Fruit fly (Drosophila melanogaster) whole organism, embryonic: ENCODE data around the gene CG8173.

Source experiments
- ATbp ChIP-seq: fragments of 200-800 bp; sonication (Bioruptor generic); optimal IDR thresholded peaks from 2 replicates; lab custom pipeline; 2017; ENCODE audit warnings: missing biosample characterization, mild to moderate bottlenecking, missing genetic modification characterization, missing genetic modification reagents
- Abd-B ChIP-seq: fragments of 200-800 bp; sonication (Bioruptor generic); optimal IDR thresholded peaks from 2 replicates; lab custom pipeline; 2018; ENCODE audit warnings: missing biosample characterization, mild to moderate bottlenecking, missing genetic modification characterization, moderate library complexity
- Antp ChIP-seq: fragments of 200-800 bp; sonication (Bioruptor generic); optimal IDR thresholded peaks from 3 replicates; lab custom pipeline; 2016; ENCODE audit warnings: missing biosample characterization, missing genetic modification characterization
- CG10209 ChIP-seq: fragments of 200-800 bp; sonication (Bioruptor generic); optimal IDR thresholded peaks from 3 replicates; lab custom pipeline; 2017; ENCODE audit warnings: missing biosample characterization, mild to moderate bottlenecking, missing genetic modification characterization, missing genetic modification reagents
- CG1024 ChIP-seq: fragments of 200-800 bp; sonication (Bioruptor generic); IDR thresholded peaks from 2 replicates; pipeline ENCODE4 v1.3.6; 2022; ENCODE audit warnings: missing biosample characterization, missing genetic modification characterization
- CG10366 ChIP-seq: fragments of 200-800 bp; sonication (Bioruptor generic); IDR thresholded peaks from 2 replicates; pipeline ENCODE4 v1.3.6; 2022; ENCODE audit warnings: missing biosample characterization, missing genetic modification characterization
- CG12219 ChIP-seq: fragments of 200-800 bp; sonication (Bioruptor generic); optimal IDR thresholded peaks from 3 replicates; lab custom pipeline; 2018; ENCODE audit warnings: missing biosample characterization, mild to moderate bottlenecking, missing genetic modification characterization
- CG12299 ChIP-seq: fragments of 200-800 bp; sonication (Bioruptor generic); optimal IDR thresholded peaks from 2 replicates; lab custom pipeline; 2018; ENCODE audit warnings: missing biosample characterization, mild to moderate bottlenecking, missing genetic modification characterization
- CG1233 ChIP-seq: fragments of 200-800 bp; sonication (Bioruptor generic); optimal IDR thresholded peaks from 4 replicates; lab custom pipeline; 2018; ENCODE audit warnings: missing biosample characterization, mild to moderate bottlenecking, missing genetic modification characterization
- CG15073 ChIP-seq: fragments of 200-800 bp; sonication (Bioruptor generic); optimal IDR thresholded peaks from 2 replicates; lab custom pipeline; 2016; ENCODE audit warnings: missing biosample characterization, missing genetic modification characterization
- CG15269 ChIP-seq: fragments of 200-800 bp; sonication (Bioruptor generic); optimal IDR thresholded peaks from 2 replicates; lab custom pipeline; 2018; ENCODE audit warnings: missing biosample characterization, mild to moderate bottlenecking, missing genetic modification characterization, moderate library complexity
- CG16813 ChIP-seq: fragments of 200-800 bp; sonication (Bioruptor generic); IDR thresholded peaks from 3 replicates; pipeline ENCODE4 v1.3.6; 2022; ENCODE audit warnings: missing biosample characterization, missing genetic modification characterization; ENCODE audit not compliant: partially characterized antibody
- CG17385 ChIP-seq: fragments of 200-800 bp; sonication (Bioruptor generic); optimal IDR thresholded peaks from 3 replicates; lab custom pipeline; 2018; ENCODE audit warnings: missing biosample characterization, mild to moderate bottlenecking, missing genetic modification characterization
- CG2889 ChIP-seq: fragments of 200-800 bp; sonication (Bioruptor generic); IDR thresholded peaks from 3 replicates; pipeline ENCODE4 v1.3.6; 2022; ENCODE audit warnings: missing biosample characterization, missing genetic modification characterization
- CG31365 ChIP-seq: fragments of 200-800 bp; sonication (Bioruptor generic); optimal IDR thresholded peaks from 2 replicates; lab custom pipeline; 2018; ENCODE audit warnings: missing biosample characterization, mild to moderate bottlenecking, missing genetic modification characterization
- CG32532 ChIP-seq: fragments of 200-800 bp; sonication (Bioruptor generic); IDR thresholded peaks from 2 replicates; pipeline ENCODE4 v1.3.6; 2022; ENCODE audit warnings: missing biosample characterization, missing genetic modification characterization
- CG32767 ChIP-seq: fragments of 200-800 bp; sonication (Bioruptor generic); IDR thresholded peaks from 2 replicates; pipeline ENCODE4 v1.3.6; 2022; ENCODE audit warnings: missing biosample characterization, missing genetic modification characterization
- CG42726 ChIP-seq: fragments of 200-800 bp; sonication (Bioruptor generic); IDR thresholded peaks from 2 replicates; pipeline ENCODE4 v1.3.6; 2022; ENCODE audit warnings: missing biosample characterization, missing genetic modification characterization; ENCODE audit not compliant: partially characterized antibody
- CG4328 ChIP-seq: fragments of 200-800 bp; sonication (Bioruptor generic); optimal IDR thresholded peaks from 3 replicates; lab custom pipeline; 2017; ENCODE audit warnings: missing biosample characterization, missing genetic modification reagents, missing genetic modification characterization
- CG6683 ChIP-seq: fragments of 200-800 bp; sonication (Bioruptor generic); optimal IDR thresholded peaks from 2 replicates; lab custom pipeline; 2017; ENCODE audit warnings: missing biosample characterization, mild to moderate bottlenecking, missing genetic modification characterization, missing genetic modification reagents
- CG8290 ChIP-seq, 3 experiments: fragments of 200-800 bp; sonication (Bioruptor generic); optimal IDR thresholded peaks; 2 replicates each; lab custom pipeline; 2016 to 2019; ENCODE audit warnings: missing biosample characterization in 3 of 3, missing genetic modification characterization in 3 of 3, mild to moderate bottlenecking in 2 of 3, moderate library complexity in 1 of 3
- CG8478 ChIP-seq: fragments of >200 bp; optimal IDR thresholded peaks from 2 replicates; lab custom pipeline; 2018
- CG9876 ChIP-seq: fragments of 200-800 bp; sonication (Bioruptor generic); optimal IDR thresholded peaks from 2 replicates; lab custom pipeline; 2016; ENCODE audit warnings: missing biosample characterization, missing genetic modification characterization
- E2f2 ChIP-seq: fragments of 200-800 bp; sonication (Bioruptor generic); IDR thresholded peaks from 2 replicates; pipeline ENCODE4 v1.3.6; 2022; ENCODE audit warnings: missing biosample characterization, missing genetic modification characterization
- Gsc ChIP-seq: fragments of 200-800 bp; sonication (Bioruptor generic); IDR thresholded peaks from 2 replicates; pipeline ENCODE4 v1.3.6; 2022; ENCODE audit warnings: missing biosample characterization, missing genetic modification characterization
- H2.0 ChIP-seq: fragments of 200-800 bp; sonication (Bioruptor generic); IDR thresholded peaks from 2 replicates; pipeline ENCODE4 v1.3.6; 2022; ENCODE audit warnings: missing biosample characterization, missing genetic modification characterization
- HHEX ChIP-seq: fragments of 200-800 bp; sonication (Bioruptor generic); optimal IDR thresholded peaks from 3 replicates; lab custom pipeline; 2017; ENCODE audit warnings: missing biosample characterization, mild to moderate bottlenecking, missing genetic modification characterization, missing genetic modification reagents
- Hr3 ChIP-seq: fragments of 200-800 bp; sonication (Bioruptor generic); optimal IDR thresholded peaks from 3 replicates; lab custom pipeline; 2016; ENCODE audit warnings: missing biosample characterization, missing genetic modification characterization
- Max ChIP-seq: fragments of 200-800 bp; sonication (Bioruptor generic); optimal IDR thresholded peaks from 2 replicates; lab custom pipeline; 2016; ENCODE audit warnings: missing biosample characterization, mild to moderate bottlenecking, missing genetic modification characterization
- Oli ChIP-seq: fragments of 200-800 bp; sonication (Bioruptor generic); optimal IDR thresholded peaks from 2 replicates; lab custom pipeline; 2018; ENCODE audit warnings: missing biosample characterization, mild to moderate bottlenecking, missing genetic modification characterization, moderate library complexity
- Optix ChIP-seq: fragments of 200-800 bp; sonication (Bioruptor generic); IDR thresholded peaks from 3 replicates; pipeline ENCODE4 v1.3.6; 2022; ENCODE audit warnings: missing biosample characterization, missing genetic modification characterization
- Pdp1 ChIP-seq, 2 experiments: fragments of 200-800 bp; sonication (Bioruptor generic); optimal IDR thresholded peaks; 3 replicates each; lab custom pipeline; 2016; ENCODE audit warnings: missing biosample characterization in 2 of 2, missing genetic modification characterization in 2 of 2, mild to moderate bottlenecking in 1 of 2, moderate library complexity in 1 of 2
- Scr ChIP-seq: fragments of 200-800 bp; sonication (Bioruptor generic); IDR thresholded peaks from 2 replicates; pipeline ENCODE4 v1.3.6; 2022; ENCODE audit warnings: missing biosample characterization, missing genetic modification characterization; ENCODE audit not compliant: partially characterized antibody
- Usf ChIP-seq: fragments of 200-800 bp; sonication (Bioruptor generic); optimal IDR thresholded peaks from 2 replicates; lab custom pipeline; 2017; ENCODE audit warnings: missing genotype, missing biosample characterization, missing genetic modification characterization
- ac ChIP-seq: fragments of 200-800 bp; sonication (Bioruptor generic); optimal IDR thresholded peaks from 3 replicates; lab custom pipeline; 2017; ENCODE audit warnings: missing biosample characterization, mild to moderate bottlenecking, missing genetic modification characterization
- al ChIP-seq: fragments of 200-800 bp; sonication (Bioruptor generic); IDR thresholded peaks from 2 replicates; pipeline ENCODE4 v1.3.6; 2022; ENCODE audit warnings: missing biosample characterization, missing genetic modification characterization
- btn ChIP-seq: fragments of 200-800 bp; sonication (Bioruptor generic); optimal IDR thresholded peaks from 2 replicates; lab custom pipeline; 2016; ENCODE audit warnings: missing biosample characterization, missing genetic modification characterization
- cg ChIP-seq: fragments of 200-800 bp; sonication (Bioruptor generic); optimal IDR thresholded peaks from 3 replicates; lab custom pipeline; 2019; ENCODE audit warnings: missing biosample characterization, mild to moderate bottlenecking, missing genetic modification characterization, moderate library complexity
- dmrt11E ChIP-seq: fragments of 200-800 bp; sonication (Bioruptor generic); optimal IDR thresholded peaks from 3 replicates; lab custom pipeline; 2018; ENCODE audit warnings: missing biosample characterization, mild to moderate bottlenecking, missing genetic modification characterization, moderate library complexity
- h ChIP-seq: fragments of >200 bp; optimal IDR thresholded peaks from 2 replicates; lab custom pipeline; 2017
- hb ChIP-seq: fragments of 200-800 bp; sonication (Bioruptor generic); IDR thresholded peaks from 3 replicates; pipeline ENCODE4 v1.3.6; 2022; ENCODE audit warnings: missing biosample characterization, missing genetic modification characterization; ENCODE audit not compliant: partially characterized antibody
- knrl ChIP-seq: fragments of 200-800 bp; sonication (Bioruptor generic); IDR thresholded peaks from 3 replicates; pipeline ENCODE4 v1.3.6; 2022; ENCODE audit warnings: missing biosample characterization, missing genetic modification characterization; ENCODE audit not compliant: partially characterized antibody
- pros ChIP-seq: fragments of 200-800 bp; sonication (Bioruptor generic); optimal IDR thresholded peaks from 3 replicates; lab custom pipeline; 2019; ENCODE audit warnings: missing biosample characterization, mild to moderate bottlenecking, missing genetic modification characterization, moderate library complexity
- ranshi ChIP-seq: fragments of 200-800 bp; sonication (Bioruptor generic); IDR thresholded peaks from 2 replicates; pipeline ENCODE4 v1.3.6; 2022; ENCODE audit warnings: missing biosample characterization, missing genetic modification characterization
- rib ChIP-seq: fragments of 200-800 bp; sonication (Bioruptor generic); IDR thresholded peaks from 2 replicates; pipeline ENCODE4 v1.3.6; 2022; ENCODE audit warnings: missing biosample characterization, missing genetic modification characterization
- sna ChIP-seq: fragments of 200-800 bp; sonication (Bioruptor generic); IDR thresholded peaks from 2 replicates; pipeline ENCODE4 v1.3.6; 2022; ENCODE audit warnings: missing biosample characterization, missing genetic modification characterization; ENCODE audit not compliant: partially characterized antibody
- tgo ChIP-seq: fragments of 200-800 bp; sonication (Bioruptor generic); IDR thresholded peaks from 3 replicates; pipeline ENCODE4 v1.3.6; 2022; ENCODE audit warnings: missing biosample characterization, missing genetic modification characterization
- tll ChIP-seq, 2 experiments: fragments of 200-800 bp in 1 of 2; fragments of >200 bp in 1 of 2; sonication (Bioruptor generic) in 1 of 2; optimal IDR thresholded peaks; 2 replicates each; lab custom pipeline; 2017 to 2019; ENCODE audit warnings: missing biosample characterization in 2 of 2, missing genetic modification characterization in 2 of 2, mild to moderate bottlenecking in 1 of 2, moderate library complexity in 1 of 2
- vvl ChIP-seq: fragments of 200-800 bp; sonication (Bioruptor generic); IDR thresholded peaks from 2 replicates; pipeline ENCODE4 v1.3.6; 2022; ENCODE audit warnings: missing biosample characterization, missing genetic modification characterization
- wdn ChIP-seq: fragments of 200-800 bp; sonication (Bioruptor generic); IDR thresholded peaks from 2 replicates; pipeline ENCODE4 v1.3.6; 2022; ENCODE audit warnings: missing biosample characterization, missing genetic modification characterization

CG8173 gene

DNA sequence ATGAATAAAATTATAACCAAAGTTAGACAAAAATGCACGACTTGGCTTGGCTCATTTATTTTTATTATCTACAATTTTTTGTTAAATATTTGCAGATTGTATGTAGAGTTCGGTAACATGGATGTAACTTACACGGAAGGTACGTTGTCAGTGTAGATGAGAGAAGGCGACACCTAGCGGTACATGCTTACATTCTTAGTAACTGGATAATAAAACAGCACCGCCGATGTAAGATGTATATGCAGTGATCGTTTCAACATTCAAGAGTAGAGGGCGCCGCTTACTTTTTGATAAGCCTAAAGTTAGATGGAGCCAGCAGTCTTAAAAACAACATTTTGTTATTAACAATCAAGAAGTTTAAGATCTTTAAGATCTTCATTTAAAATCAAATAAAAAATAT, 42.2 kb upstream of the CG8173 start (continued):
- TF ChIP-seq rib, result no peak
- peak; percentile 39; the same call in 1 of the 2 replicates for TF ChIP-seq H2.0 (GFP tag; lab: Robert Waterston, UW)
- TF ChIP-seq hb, result no peak
- peak; percentile 38 for TF ChIP-seq CG8290 (GFP tag; optimal IDR thresholded peaks at IDR 0.05; lab: Kevin White, UChicago)
- TF ChIP-seq CG8290 (tag; optimal IDR thresholded peaks at IDR 0.05; lab: Kevin White, UChicago), result peak in 1 of 2 experiments; percentile 78
- no peak for TF ChIP-seq Usf (GFP tag; lab: Kevin White, UChicago)
- TF ChIP-seq CG31365 (tag; lab: Kevin White, UChicago), result peak; percentile 32
- TF ChIP-seq CG42726 (GFP tag; lab: Robert Waterston, UW), result peak; percentile 81
- TF ChIP-seq Scr (GFP tag; lab: Robert Waterston, UW), result no peak
- TF ChIP-seq E2f2 (GFP tag; lab: Robert Waterston, UW), result no peak
- peak; percentile 64; the same call in 1 of the 3 replicates for TF ChIP-seq knrl
- TF ChIP-seq ranshi (GFP tag; lab: Robert Waterston, UW), result no peak; the same call in 1 of the 2 replicates
- 0 out of 2 replicates have a peak, but pooled peaks have one; percentile 14 for TF ChIP-seq al (GFP tag; lab: Robert Waterston, UW)
- TF ChIP-seq CG32532 (GFP tag; lab: Robert Waterston, UW), result peak; percentile 79
- no peak for TF ChIP-seq pros
- no peak for TF ChIP-seq HHEX (GFP tag; lab: Kevin White, UChicago)
- no peak for TF ChIP-seq CG1233 (GFP tag; lab: Kevin White, UChicago)
- TF ChIP-seq CG2889 (GFP tag; lab: Robert Waterston, UW), result no peak
- TF ChIP-seq ac (GFP tag; lab: Kevin White, UChicago), result no peak
- 0 out of 3 replicates have a peak, but pooled peaks have one; percentile 10 for TF ChIP-seq Optix (GFP tag; lab: Robert Waterston, UW)
- no peak for TF ChIP-seq CG6683 (GFP tag; lab: Kevin White, UChicago)
- no peak for TF ChIP-seq Gsc (GFP tag; lab: Robert Waterston, UW)
- no peak for TF ChIP-seq CG12219 (GFP tag; lab: Kevin White, UChicago)
- TF ChIP-seq Max (GFP tag; lab: Kevin White, UChicago), result no peak
- peak; percentile 54 for TF ChIP-seq Antp (GFP tag; lab: Kevin White, UChicago)
- TF ChIP-seq CG15073 (GFP tag; lab: Kevin White, UChicago), result no peak
- peak; percentile 52 for TF ChIP-seq CG16813 (GFP tag; lab: Robert Waterston, UW)
- TF ChIP-seq sna (GFP tag; lab: Robert Waterston, UW), result no peak
- no peak for TF ChIP-seq CG17385 (GFP tag; lab: Kevin White, UChicago)
- no peak for TF ChIP-seq tll (GFP tag; optimal IDR thresholded peaks at IDR 0.05; lab: Kevin White, UChicago)
- no peak for TF ChIP-seq ATbp (GFP tag; lab: Kevin White, UChicago)
- TF ChIP-seq tgo (GFP tag; lab: Robert Waterston, UW), result 0 out of 3 replicates have a peak, but pooled peaks have one; percentile 35
- TF ChIP-seq Pdp1 (GFP tag; optimal IDR thresholded peaks at IDR 0.05; lab: Kevin White, UChicago), result peak; percentile 53 to 63
- TF ChIP-seq CG1024 (GFP tag; lab: Robert Waterston, UW), result peak; percentile 20; the same call in 1 of the 2 replicates
- no peak for TF ChIP-seq h (lab: Kevin White, UChicago)
- peak; percentile 49 for TF ChIP-seq Hr3 (GFP tag; lab: Kevin White, UChicago)
- TF ChIP-seq CG12299 (tag; lab: Kevin White, UChicago), result no peak
- no peak for TF ChIP-seq CG32767
- TF ChIP-seq CG9876, result peak; percentile 69
- TF ChIP-seq dmrt11E (tag; lab: Kevin White, UChicago), result peak; percentile 28
- no peak for TF ChIP-seq btn (GFP tag; lab: Kevin White, UChicago)
- TF ChIP-seq vvl, result peak; percentile 56
- peak; percentile 9 for TF ChIP-seq Oli (tag; lab: Kevin White, UChicago)
- TF ChIP-seq wdn (GFP tag; lab: Robert Waterston, UW), result no peak
- peak; percentile 36 for TF ChIP-seq CG10209 (GFP tag; lab: Kevin White, UChicago)
- peak; percentile 74 for TF ChIP-seq Abd-B (GFP tag; lab: Kevin White, UChicago)
- TF ChIP-seq CG15269, result peak; percentile 34
- TF ChIP-seq CG10366 (GFP tag; lab: Robert Waterston, UW), result peak; percentile 26; the same call in 1 of the 2 replicates
- no peak for TF ChIP-seq CG4328 (GFP tag; lab: Kevin White, UChicago)
- TF ChIP-seq cg (GFP tag; lab: Kevin White, UChicago), result no peak
- TF ChIP-seq CG8478 (lab: Kevin White, UChicago), result peak; percentile 79
